Worm (Caenorhabditis elegans) whole organism, L4 larva: ENCODE measurements around the gene C07C7.3.

ENCODE experiments used
- ZK546.5 ChIP-seq, 2 experiments: sonication (generic microtip); optimal IDR thresholded peaks; 2 replicates each; lab custom pipeline; 2017; ENCODE audit warnings: missing biosample characterization in 2 of 2, missing genetic modification characterization in 2 of 2
- ceh-82 ChIP-seq: sonication (generic microtip); optimal IDR thresholded peaks from 2 replicates; lab custom pipeline; 2017; ENCODE audit warnings: missing biosample characterization, missing genetic modification characterization
- dmd-9 ChIP-seq: fragments of 200-800 bp; sonication (Bioruptor generic); IDR thresholded peaks from 2 replicates; pipeline ENCODE4 v1.3.6; 2022; ENCODE audit warnings: missing genetic modification reagents, missing genetic modification characterization, missing compliant biosample characterization
- dpl-1 ChIP-seq: fragments of 150-350 bp; optimal IDR thresholded peaks from 2 replicates; lab custom pipeline; 2014; ENCODE audit warnings: missing biosample characterization, missing genetic modification reagents, missing genetic modification characterization
- lin-15B ChIP-seq: fragments of 150-350 bp; sonication (generic microtip); optimal IDR thresholded peaks from 3 replicates; lab custom pipeline; 2014; ENCODE audit warnings: missing biosample characterization, missing genetic modification characterization
- pha-4 ChIP-seq, 2 experiments: fragments of 150-350 bp in 1 of 2; fragments of 200-800 bp in 1 of 2; sonication (Bioruptor generic) in 1 of 2; IDR thresholded peaks in 1 of 2; optimal IDR thresholded peaks in 1 of 2; 2 replicates each; pipeline versions ENCODE4 v1.3.6 to Lab custom; 2014 to 2022; ENCODE audit warnings: missing genetic modification characterization in 2 of 2, missing genetic modification reagents in 2 of 2, missing biosample characterization in 1 of 2, missing compliant biosample characterization in 1 of 2
- snpc-4 ChIP-seq: fragments of 150-350 bp; optimal IDR thresholded peaks from 2 replicates; lab custom pipeline; 2014; ENCODE audit warnings: missing biosample characterization, missing genetic modification characterization

DNA sequence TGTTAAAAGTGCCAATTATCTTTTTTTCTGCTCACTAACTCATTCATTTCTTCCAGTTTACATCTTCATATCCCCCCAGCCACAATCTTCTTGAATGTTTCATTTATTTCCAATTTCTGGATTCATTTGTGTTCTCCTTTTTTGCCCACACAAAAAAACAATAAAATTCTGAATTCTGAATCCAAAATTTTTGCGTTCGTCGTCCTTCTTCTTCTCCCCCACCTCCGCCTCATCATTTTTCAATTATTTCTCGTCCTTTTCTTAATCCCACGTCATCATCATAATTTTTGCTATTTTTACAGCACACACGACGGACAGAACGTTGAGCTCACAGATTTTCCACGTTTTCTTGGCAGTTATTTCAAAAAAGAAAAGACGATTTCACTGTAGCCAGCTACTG is 18.7 kb downstream of the C07C7.3 start, which contains the start of gene C07C7.1:
- TF ChIP-seq ceh-82 (tag; lab: Kevin White, UChicago) (no peak), lin-15B (tag; lab: Kevin White, UChicago) (no peak), dpl-1 (GFP tag; lab: Kevin White, UChicago) (no peak), ZK546.5 (tag; optimal IDR thresholded peaks at IDR 0.05; lab: Kevin White, UChicago) (no peak), pha-4 (GFP tag; IDR thresholded peaks at IDR 0.05; lab: Robert Waterston, UW) (no peak), pha-4 (tag; optimal IDR thresholded peaks at IDR 0.05; lab: Kevin White, UChicago) (no peak), snpc-4 (tag; lab: Kevin White, UChicago) (no peak), dmd-9 (no peak)
